Fruit fly (Drosophila melanogaster) whole organism, embryonic: ENCODE results near the gene Cyp40.

Experiments used
- Adf1 ChIP-seq: fragments of 200-800 bp; sonication (Bioruptor generic); IDR thresholded peaks from 2 replicates; pipeline ENCODE4 v1.3.6; 2022; ENCODE audit warnings: missing biosample characterization, missing genetic modification characterization
- Aef1 ChIP-seq: fragments of 200-800 bp; sonication (Bioruptor generic); IDR thresholded peaks from 3 replicates; pipeline ENCODE4 v1.3.6; 2022; ENCODE audit warnings: missing biosample characterization, missing genetic modification characterization
- B-H2 ChIP-seq: fragments of 200-800 bp; sonication (Bioruptor generic); optimal IDR thresholded peaks from 2 replicates; lab custom pipeline; 2018; ENCODE audit warnings: missing biosample characterization, mild to moderate bottlenecking, missing genetic modification characterization
- Blimp-1 ChIP-seq: fragments of 200-800 bp; sonication (Bioruptor generic); optimal IDR thresholded peaks from 3 replicates; lab custom pipeline; 2018; ENCODE audit warnings: missing biosample characterization, missing genetic modification characterization, mild to moderate bottlenecking, moderate library complexity, missing genetic modification reagents
- CG10147 ChIP-seq: fragments of 200-800 bp; sonication (Bioruptor generic); optimal IDR thresholded peaks from 2 replicates; lab custom pipeline; 2019; ENCODE audit warnings: missing biosample characterization, mild to moderate bottlenecking, missing genetic modification characterization, moderate library complexity
- CG10543 ChIP-seq: fragments of 200-800 bp; sonication (Bioruptor generic); optimal IDR thresholded peaks from 3 replicates; lab custom pipeline; 2017; ENCODE audit warnings: missing biosample characterization, mild to moderate bottlenecking, missing genetic modification characterization, moderate library complexity
- CG10959 ChIP-seq: fragments of 200-800 bp; sonication (Bioruptor generic); IDR thresholded peaks from 2 replicates; pipeline ENCODE4 v1.3.6; 2022; ENCODE audit warnings: missing biosample characterization, missing genetic modification characterization
- CG11247 ChIP-seq: fragments of 200-800 bp; sonication (Bioruptor generic); IDR thresholded peaks from 2 replicates; pipeline ENCODE4 v1.3.6; 2022; ENCODE audit warnings: missing biosample characterization, missing genetic modification characterization
- CG12071 ChIP-seq: fragments of 200-800 bp; sonication (Bioruptor generic); optimal IDR thresholded peaks from 3 replicates; lab custom pipeline; 2018; ENCODE audit warnings: missing biosample characterization, mild to moderate bottlenecking, missing genetic modification characterization
- CG12299 ChIP-seq: fragments of 200-800 bp; sonication (Bioruptor generic); optimal IDR thresholded peaks from 2 replicates; lab custom pipeline; 2018; ENCODE audit warnings: missing biosample characterization, mild to moderate bottlenecking, missing genetic modification characterization
- CG15269 ChIP-seq: fragments of 200-800 bp; sonication (Bioruptor generic); optimal IDR thresholded peaks from 2 replicates; lab custom pipeline; 2018; ENCODE audit warnings: missing biosample characterization, mild to moderate bottlenecking, missing genetic modification characterization, moderate library complexity
- CG1647 ChIP-seq: fragments of 200-800 bp; sonication (Bioruptor generic); optimal IDR thresholded peaks from 3 replicates; lab custom pipeline; 2016; ENCODE audit warnings: missing biosample characterization, missing genetic modification characterization
- CG16815 ChIP-seq: fragments of 200-800 bp; sonication (Bioruptor generic); optimal IDR thresholded peaks from 3 replicates; lab custom pipeline; 2017; ENCODE audit warnings: missing biosample characterization, mild to moderate bottlenecking, missing genetic modification characterization
- CG18011 ChIP-seq: fragments of 200-800 bp; sonication (Bioruptor generic); optimal IDR thresholded peaks from 2 replicates; lab custom pipeline; 2017; ENCODE audit warnings: missing biosample characterization, missing genetic modification characterization, mild to moderate bottlenecking, moderate library complexity, missing genotype
- CG18476 ChIP-seq: fragments of 200-800 bp; sonication (Bioruptor generic); optimal IDR thresholded peaks from 2 replicates; lab custom pipeline; 2016; ENCODE audit warnings: missing biosample characterization, mild to moderate bottlenecking, missing genetic modification characterization
- CG18599 ChIP-seq: fragments of 200-800 bp; sonication (Bioruptor generic); optimal IDR thresholded peaks from 3 replicates; lab custom pipeline; 2017; ENCODE audit warnings: missing biosample characterization, missing genetic modification characterization, mild to moderate bottlenecking, moderate library complexity, missing genetic modification reagents
- CG2199 ChIP-seq: fragments of 200-800 bp; sonication (Bioruptor generic); IDR thresholded peaks from 3 replicates; pipeline ENCODE4 v1.3.6; 2022; ENCODE audit warnings: missing biosample characterization, missing genetic modification characterization
- CG34376 ChIP-seq: fragments of 200-800 bp; sonication (Bioruptor generic); optimal IDR thresholded peaks from 2 replicates; lab custom pipeline; 2018; ENCODE audit warnings: missing biosample characterization, mild to moderate bottlenecking, missing genetic modification characterization
- CG4360 ChIP-seq: fragments of 200-800 bp; sonication (Bioruptor generic); IDR thresholded peaks from 2 replicates; pipeline ENCODE4 v1.3.6; 2022; ENCODE audit warnings: missing biosample characterization, missing genetic modification characterization
- Dbx ChIP-seq: fragments of 200-800 bp; sonication (Bioruptor generic); IDR thresholded peaks from 3 replicates; pipeline ENCODE4 v1.3.6; 2022; ENCODE audit warnings: missing biosample characterization, missing genetic modification characterization
- GATAe ChIP-seq: fragments of 200-800 bp; sonication (Bioruptor generic); conservative IDR thresholded peaks from 2 replicates; pipeline ENCODE4 v1.3.6; 2022; ENCODE audit warnings: missing biosample characterization, missing genetic modification characterization
- H15 ChIP-seq: fragments of 200-800 bp; sonication (Bioruptor generic); IDR thresholded peaks from 3 replicates; pipeline ENCODE4 v1.3.6; 2022; ENCODE audit warnings: missing biosample characterization, missing genetic modification characterization
- Hey ChIP-seq: fragments of 200-800 bp; sonication (Bioruptor generic); optimal IDR thresholded peaks from 3 replicates; lab custom pipeline; 2018; ENCODE audit warnings: missing biosample characterization, mild to moderate bottlenecking, missing genetic modification characterization
- bbx ChIP-seq: fragments of 200-800 bp; sonication (Bioruptor generic); IDR thresholded peaks from 2 replicates; pipeline ENCODE4 v1.3.6; 2022; ENCODE audit warnings: missing biosample characterization, missing genetic modification characterization; ENCODE audit not compliant: partially characterized antibody
- bigmax ChIP-seq: fragments of 200-800 bp; sonication (Bioruptor generic); optimal IDR thresholded peaks from 2 replicates; lab custom pipeline; 2018; ENCODE audit warnings: missing biosample characterization, mild to moderate bottlenecking, missing genetic modification characterization
- ci ChIP-seq: fragments of 200-800 bp; sonication (Bioruptor generic); IDR thresholded peaks from 3 replicates; pipeline ENCODE4 v1.3.6; 2022; ENCODE audit warnings: missing biosample characterization, missing genetic modification characterization
- crol ChIP-seq: fragments of 200-800 bp; sonication (Bioruptor generic); IDR thresholded peaks from 2 replicates; pipeline ENCODE4 v1.3.6; 2022; ENCODE audit warnings: missing biosample characterization, missing genetic modification characterization
- crp ChIP-seq, 2 experiments: fragments of 200-800 bp; sonication (Bioruptor generic); optimal IDR thresholded peaks; 2 replicates in 1 of 2; 3 replicates in 1 of 2; lab custom pipeline; 2017; ENCODE audit warnings: missing biosample characterization in 2 of 2, missing genetic modification characterization in 2 of 2, mild to moderate bottlenecking in 1 of 2, moderate library complexity in 1 of 2
- cwo ChIP-seq: fragments of 200-800 bp; sonication (Bioruptor generic); optimal IDR thresholded peaks from 3 replicates; lab custom pipeline; 2017; ENCODE audit warnings: missing biosample characterization, missing genetic modification characterization, mild to moderate bottlenecking, moderate library complexity, missing genetic modification reagents
- danr ChIP-seq: fragments of 200-800 bp; sonication (Bioruptor generic); IDR thresholded peaks from 2 replicates; pipeline ENCODE4 v1.3.6; 2022; ENCODE audit warnings: missing biosample characterization, missing genetic modification characterization
- exex ChIP-seq: fragments of 200-800 bp; sonication (Bioruptor generic); optimal IDR thresholded peaks from 4 replicates; lab custom pipeline; 2018; ENCODE audit warnings: missing biosample characterization, mild to moderate bottlenecking, missing genetic modification characterization, moderate library complexity
- gce ChIP-seq: fragments of 200-800 bp; sonication (Bioruptor generic); IDR thresholded peaks from 3 replicates; pipeline ENCODE4 v1.3.6; 2022; ENCODE audit warnings: missing biosample characterization, missing genetic modification characterization
- grn ChIP-seq: fragments of 200-800 bp; sonication (Bioruptor generic); optimal IDR thresholded peaks from 3 replicates; lab custom pipeline; 2017; ENCODE audit warnings: missing biosample characterization, missing genetic modification characterization
- ham ChIP-seq: fragments of 200-800 bp; sonication (Bioruptor generic); IDR thresholded peaks from 2 replicates; pipeline ENCODE4 v1.3.6; 2022; ENCODE audit warnings: missing biosample characterization, missing genetic modification characterization
- her ChIP-seq: fragments of 200-800 bp; sonication (Bioruptor generic); optimal IDR thresholded peaks from 2 replicates; lab custom pipeline; 2016; ENCODE audit warnings: missing biosample characterization, missing genetic modification characterization
- knrl ChIP-seq: fragments of 200-800 bp; sonication (Bioruptor generic); IDR thresholded peaks from 3 replicates; pipeline ENCODE4 v1.3.6; 2022; ENCODE audit warnings: missing biosample characterization, missing genetic modification characterization; ENCODE audit not compliant: partially characterized antibody
- lab ChIP-seq: fragments of 200-800 bp; sonication (Bioruptor generic); optimal IDR thresholded peaks from 3 replicates; lab custom pipeline; 2017; ENCODE audit warnings: missing biosample characterization, missing genetic modification characterization, mild to moderate bottlenecking, moderate library complexity, missing genetic modification reagents
- pho ChIP-seq: fragments of 200-800 bp; sonication (Bioruptor generic); optimal IDR thresholded peaks from 2 replicates; lab custom pipeline; 2016; ENCODE audit warnings: missing biosample characterization, missing genetic modification characterization
- run ChIP-seq: fragments of 200-800 bp; sonication (Bioruptor generic); optimal IDR thresholded peaks from 3 replicates; lab custom pipeline; 2018; ENCODE audit warnings: missing biosample characterization, mild to moderate bottlenecking, missing genetic modification characterization
- schlank ChIP-seq: fragments of 200-800 bp; sonication (Bioruptor generic); optimal IDR thresholded peaks from 2 replicates; lab custom pipeline; 2018; ENCODE audit warnings: missing biosample characterization, mild to moderate bottlenecking, missing genetic modification characterization
- sens-2 ChIP-seq: fragments of 200-800 bp; sonication (Bioruptor generic); IDR thresholded peaks from 2 replicates; pipeline ENCODE4 v1.3.6; 2022; ENCODE audit warnings: missing biosample characterization, missing genetic modification characterization
- sna ChIP-seq: fragments of 200-800 bp; sonication (Bioruptor generic); IDR thresholded peaks from 2 replicates; pipeline ENCODE4 v1.3.6; 2022; ENCODE audit warnings: missing biosample characterization, missing genetic modification characterization; ENCODE audit not compliant: partially characterized antibody
- sob ChIP-seq: fragments of 200-800 bp; sonication (Bioruptor generic); IDR thresholded peaks from 2 replicates; pipeline ENCODE4 v1.3.6; 2022; ENCODE audit warnings: missing biosample characterization, missing genetic modification characterization
- ssp ChIP-seq: fragments of 200-800 bp; sonication (Bioruptor generic); IDR thresholded peaks from 2 replicates; pipeline ENCODE4 v1.3.6; 2022; ENCODE audit warnings: missing biosample characterization, missing genetic modification characterization
- sug ChIP-seq: fragments of 200-800 bp; optimal IDR thresholded peaks from 2 replicates; lab custom pipeline; 2019; ENCODE audit warnings: missing biosample characterization, mild to moderate bottlenecking, missing genetic modification characterization, moderate library complexity

The Cyp40 gene

dm6 chr3L:9671372-9671771 is 42.9 kb downstream of the Cyp40 start:
- TF ChIP-seq sens-2 (GFP tag; lab: Robert Waterston, UW) (peak; percentile 39; the same call in 1 of the 2 replicates), sug (tag; lab: Kevin White, UChicago) (peak; percentile 83), H15 (GFP tag; lab: Robert Waterston, UW) (no peak), ssp (GFP tag; lab: Robert Waterston, UW) (no peak), CG4360 (GFP tag; lab: Robert Waterston, UW) (peak; percentile 54), run (tag; lab: Kevin White, UChicago) (no peak), bigmax (GFP tag; lab: Kevin White, UChicago) (no peak), danr (GFP tag; lab: Robert Waterston, UW) (no peak), Dbx (GFP tag; lab: Robert Waterston, UW) (0 out of 3 replicates have a peak, but pooled peaks have one; percentile 10), CG1647 (GFP tag; lab: Kevin White, UChicago) (no peak), CG18476 (GFP tag; lab: Kevin White, UChicago) (no peak), Aef1 (GFP tag; lab: Robert Waterston, UW) (peak; percentile 67), CG16815 (GFP tag; lab: Kevin White, UChicago) (no peak), B-H2 (no peak), CG34376 (GFP tag; lab: Kevin White, UChicago) (peak; percentile 78), bbx (0 out of 2 replicates have a peak, but pooled peaks have one; percentile 8), her (GFP tag; lab: Kevin White, UChicago) (no peak), CG2199 (GFP tag; lab: Robert Waterston, UW) (no peak), CG10147 (no peak), CG10959 (no peak), CG11247 (GFP tag; lab: Robert Waterston, UW) (0 out of 2 replicates have a peak, but pooled peaks have one; percentile 17), pho (GFP tag; lab: Kevin White, UChicago) (no peak), CG12071 (GFP tag; lab: Kevin White, UChicago) (no peak), cwo (GFP tag; lab: Kevin White, UChicago) (peak; percentile 61), crp (GFP tag; optimal IDR thresholded peaks at IDR 0.05; lab: Kevin White, UChicago) (peak in 1 of 2 experiments; percentile 30), schlank (tag; lab: Kevin White, UChicago) (no peak), grn (GFP tag; lab: Kevin White, UChicago) (peak; percentile 92), sna (GFP tag; lab: Robert Waterston, UW) (no peak), GATAe (GFP tag; lab: Robert Waterston, UW) (peak; percentile 89), gce (GFP tag; lab: Robert Waterston, UW) (no peak), ci (GFP tag; lab: Robert Waterston, UW) (0 out of 3 replicates have a peak, but pooled peaks have one; percentile 11), CG12299 (no peak), Blimp-1 (GFP tag; lab: Kevin White, UChicago) (no peak), CG18599 (GFP tag; lab: Kevin White, UChicago) (no peak), exex (tag; lab: Kevin White, UChicago) (peak; percentile 96), CG18011 (GFP tag; lab: Kevin White, UChicago) (no peak), lab (GFP tag; lab: Kevin White, UChicago) (no peak), ham (no peak), CG10543 (peak; percentile 42), Hey (tag; lab: Kevin White, UChicago) (peak; percentile 51), CG15269 (tag; lab: Kevin White, UChicago) (no peak), crol (peak; percentile 42; the same call in 1 of the 2 replicates), Adf1 (peak; percentile 51; the same call in 1 of the 2 replicates), knrl (GFP tag; lab: Robert Waterston, UW) (no peak), sob (GFP tag; lab: Robert Waterston, UW) (0 out of 2 replicates have a peak, but pooled peaks have one; percentile 7)
- TF ChIP-seq, all 482 proteins: peak for 19
